Worm (Caenorhabditis elegans): Measurements from ENCODE around the gene srx-48.

ce11 chrV:15327745-15328447 is 24.4 kb upstream of the srx-48 start, which contains the start of gene ZK1037.6:
- no peak for TF ChIP-seq mep-1 (tag; optimal IDR thresholded peaks at IDR 0.05)
- TF ChIP-seq nhr-28 (tag; optimal IDR thresholded peaks at IDR 0.05), result no peak
- TF ChIP-seq nhr-237 (tag; optimal IDR thresholded peaks at IDR 0.05), result no peak
- TF ChIP-seq unc-62 (GFP tag; optimal IDR thresholded peaks at IDR 0.05), result no peak
- no peak for TF ChIP-seq snpc-4 (tag; optimal IDR thresholded peaks at IDR 0.05)
- no peak for TF ChIP-seq unc-39 (tag; optimal IDR thresholded peaks at IDR 0.05)
- TF ChIP-seq ztf-11 (tag; optimal IDR thresholded peaks at IDR 0.05), result no peak
- no peak for TF ChIP-seq elt-1 (tag; optimal IDR thresholded peaks at IDR 0.05; ENCODE audit: borderline replicate concordance, insufficient read depth)
- TF ChIP-seq sptf-1 (tag; optimal IDR thresholded peaks at IDR 0.05), result no peak
- no peak for TF ChIP-seq lin-13 (tag; optimal IDR thresholded peaks at IDR 0.05)
- no peak for TF ChIP-seq ceh-39 (tag; optimal IDR thresholded peaks at IDR 0.05)
- TF ChIP-seq lsy-2 (tag; optimal IDR thresholded peaks at IDR 0.05), result no peak
- no peak for TF ChIP-seq zip-8 (tag; optimal IDR thresholded peaks at IDR 0.05)
- no peak for TF ChIP-seq tbx-8 (GFP tag; optimal IDR thresholded peaks at IDR 0.05)
